Fruit fly (Drosophila melanogaster) whole organism, embryonic: ENCODE data around the gene rasp.
A peak's percentile ranks its signal among the peaks of the same experiment; 100 is the strongest.

Experiments
- Asciz ChIP-seq: fragments of 200-800 bp; sonication (Bioruptor generic); optimal IDR thresholded peaks from 2 replicates; lab custom pipeline; 2017; ENCODE audit warnings: missing biosample characterization, mild to moderate bottlenecking, missing genetic modification characterization, missing genetic modification reagents
- Bgb ChIP-seq: fragments of 200-800 bp; sonication (Bioruptor generic); IDR thresholded peaks from 2 replicates; pipeline ENCODE4 v1.3.6; 2022; ENCODE audit warnings: missing biosample characterization, missing genetic modification characterization; ENCODE audit not compliant: partially characterized antibody
- CG10209 ChIP-seq: fragments of 200-800 bp; sonication (Bioruptor generic); optimal IDR thresholded peaks from 3 replicates; lab custom pipeline; 2017; ENCODE audit warnings: missing biosample characterization, mild to moderate bottlenecking, missing genetic modification characterization, missing genetic modification reagents
- CG10543 ChIP-seq: fragments of 200-800 bp; sonication (Bioruptor generic); optimal IDR thresholded peaks from 3 replicates; lab custom pipeline; 2017; ENCODE audit warnings: missing biosample characterization, mild to moderate bottlenecking, missing genetic modification characterization, moderate library complexity
- CG10979 ChIP-seq: fragments of 200-800 bp; sonication (Bioruptor generic); optimal IDR thresholded peaks from 2 replicates; lab custom pipeline; 2018; ENCODE audit warnings: missing biosample characterization, mild to moderate bottlenecking, missing genetic modification characterization, moderate library complexity
- CG12744 ChIP-seq: fragments of 200-800 bp; sonication (Bioruptor generic); optimal IDR thresholded peaks from 2 replicates; lab custom pipeline; 2016; ENCODE audit warnings: missing biosample characterization, missing genetic modification characterization
- CG12769 ChIP-seq: fragments of 200-800 bp; sonication (Bioruptor generic); optimal IDR thresholded peaks from 2 replicates; lab custom pipeline; 2019; ENCODE audit warnings: missing biosample characterization, mild to moderate bottlenecking, missing genetic modification characterization, moderate library complexity
- CG17802 ChIP-seq: fragments of 200-800 bp; sonication (Bioruptor generic); optimal IDR thresholded peaks from 2 replicates; lab custom pipeline; 2018; ENCODE audit warnings: missing biosample characterization, mild to moderate bottlenecking, missing genetic modification characterization, moderate library complexity
- CG18599 ChIP-seq: fragments of 200-800 bp; sonication (Bioruptor generic); optimal IDR thresholded peaks from 3 replicates; lab custom pipeline; 2017; ENCODE audit warnings: missing biosample characterization, missing genetic modification characterization, mild to moderate bottlenecking, moderate library complexity, missing genetic modification reagents
- CG4328 ChIP-seq: fragments of 200-800 bp; sonication (Bioruptor generic); optimal IDR thresholded peaks from 3 replicates; lab custom pipeline; 2017; ENCODE audit warnings: missing biosample characterization, missing genetic modification reagents, missing genetic modification characterization
- CG6254 ChIP-seq: fragments of 200-800 bp; sonication (Bioruptor generic); optimal IDR thresholded peaks from 3 replicates; lab custom pipeline; 2017; ENCODE audit warnings: mild to moderate bottlenecking, missing biosample characterization, missing genetic modification reagents, missing genetic modification characterization
- CG6813 ChIP-seq: fragments of 200-800 bp; sonication (Bioruptor generic); optimal IDR thresholded peaks from 2 replicates; lab custom pipeline; 2017; ENCODE audit warnings: missing biosample characterization, missing genetic modification characterization, mild to moderate bottlenecking, moderate library complexity, missing genetic modification reagents
- CG7372 ChIP-seq: fragments of 200-800 bp; sonication (Bioruptor generic); IDR thresholded peaks from 2 replicates; pipeline ENCODE4 v1.3.6; 2022; ENCODE audit warnings: missing biosample characterization, missing genetic modification characterization
- CG7987 ChIP-seq: fragments of 200-800 bp; sonication (Bioruptor generic); optimal IDR thresholded peaks from 2 replicates; lab custom pipeline; 2018; ENCODE audit warnings: missing biosample characterization, mild to moderate bottlenecking, missing genetic modification characterization, moderate library complexity
- Dfd ChIP-seq, 2 experiments: fragments of >200 bp; optimal IDR thresholded peaks; 2 replicates each; lab custom pipeline; 2017; ENCODE audit warnings: missing biosample characterization in 2 of 2, missing genetic modification characterization in 2 of 2
- Fer1 ChIP-seq: fragments of 200-800 bp; sonication (Bioruptor generic); optimal IDR thresholded peaks from 2 replicates; lab custom pipeline; 2017; ENCODE audit warnings: missing biosample characterization, mild to moderate bottlenecking, missing genetic modification characterization
- HLH4C ChIP-seq: fragments of 200-800 bp; sonication (Bioruptor generic); IDR thresholded peaks from 3 replicates; pipeline ENCODE4 v1.3.6; 2022; ENCODE audit warnings: missing biosample characterization, missing genetic modification characterization; ENCODE audit not compliant: partially characterized antibody
- Hr78 ChIP-seq, 2 experiments: fragments of 200-800 bp in 1 of 2; fragments of >200 bp in 1 of 2; sonication (Bioruptor generic) in 1 of 2; optimal IDR thresholded peaks; 2 replicates each; lab custom pipeline; 2017 to 2019; ENCODE audit warnings: missing biosample characterization in 2 of 2, missing genetic modification characterization in 2 of 2, mild to moderate bottlenecking in 1 of 2, moderate library complexity in 1 of 2
- MTF-1 ChIP-seq: fragments of 200-800 bp; sonication (Bioruptor generic); optimal IDR thresholded peaks from 2 replicates; lab custom pipeline; 2018; ENCODE audit warnings: missing biosample characterization, mild to moderate bottlenecking, missing genetic modification characterization, borderline replicate concordance
- Med ChIP-seq: fragments of 200-800 bp; sonication (Bioruptor generic); peaks from one replicate; lab custom pipeline; 2016; ENCODE audit warnings: missing biosample characterization, missing genetic modification characterization, mild to moderate bottlenecking, inconsistent platforms, moderate library complexity
- Pdp1 ChIP-seq, 2 experiments: fragments of 200-800 bp; sonication (Bioruptor generic); optimal IDR thresholded peaks; 3 replicates each; lab custom pipeline; 2016; ENCODE audit warnings: missing biosample characterization in 2 of 2, missing genetic modification characterization in 2 of 2, mild to moderate bottlenecking in 1 of 2, moderate library complexity in 1 of 2
- Ptx1 ChIP-seq: fragments of 200-800 bp; sonication (Bioruptor generic); IDR thresholded peaks from 2 replicates; pipeline ENCODE4 v1.3.6; 2022; ENCODE audit warnings: missing biosample characterization, missing genetic modification characterization
- Scr ChIP-seq: fragments of 200-800 bp; sonication (Bioruptor generic); IDR thresholded peaks from 2 replicates; pipeline ENCODE4 v1.3.6; 2022; ENCODE audit warnings: missing biosample characterization, missing genetic modification characterization; ENCODE audit not compliant: partially characterized antibody
- abd-A ChIP-seq: fragments of 200-800 bp; sonication (Bioruptor generic); optimal IDR thresholded peaks from 3 replicates; lab custom pipeline; 2019; ENCODE audit warnings: missing biosample characterization, mild to moderate bottlenecking, missing genetic modification characterization, moderate library complexity
- amos ChIP-seq: fragments of 200-800 bp; sonication (Bioruptor generic); IDR thresholded peaks from 2 replicates; pipeline ENCODE4 v1.3.6; 2022; ENCODE audit warnings: missing biosample characterization, missing genetic modification characterization; ENCODE audit not compliant: partially characterized antibody
- ara ChIP-seq: fragments of 200-800 bp; sonication (Bioruptor generic); IDR thresholded peaks from 2 replicates; pipeline ENCODE4 v1.3.6; 2022; ENCODE audit warnings: missing biosample characterization, missing genetic modification characterization
- bbx ChIP-seq: fragments of 200-800 bp; sonication (Bioruptor generic); IDR thresholded peaks from 2 replicates; pipeline ENCODE4 v1.3.6; 2022; ENCODE audit warnings: missing biosample characterization, missing genetic modification characterization; ENCODE audit not compliant: partially characterized antibody
- chinmo ChIP-seq: fragments of 200-800 bp; sonication (Bioruptor generic); IDR thresholded peaks from 4 replicates; pipeline ENCODE4 v1.3.6; 2022; ENCODE audit warnings: missing biosample characterization, missing genetic modification characterization; ENCODE audit not compliant: partially characterized antibody
- ci ChIP-seq: fragments of 200-800 bp; sonication (Bioruptor generic); IDR thresholded peaks from 3 replicates; pipeline ENCODE4 v1.3.6; 2022; ENCODE audit warnings: missing biosample characterization, missing genetic modification characterization
- dmrt11E ChIP-seq: fragments of 200-800 bp; sonication (Bioruptor generic); optimal IDR thresholded peaks from 3 replicates; lab custom pipeline; 2018; ENCODE audit warnings: missing biosample characterization, mild to moderate bottlenecking, missing genetic modification characterization, moderate library complexity
- ftz-f1 ChIP-seq: fragments of 200-800 bp; sonication (Bioruptor generic); optimal IDR thresholded peaks from 2 replicates; lab custom pipeline; 2016; ENCODE audit warnings: missing biosample characterization, missing genetic modification characterization
- gem ChIP-seq: fragments of 200-800 bp; sonication (Bioruptor generic); optimal IDR thresholded peaks from 2 replicates; lab custom pipeline; 2019; ENCODE audit warnings: missing biosample characterization, mild to moderate bottlenecking, missing genetic modification characterization, moderate library complexity
- hkb ChIP-seq, 2 experiments: fragments of 200-800 bp in 1 of 2; fragments of >200 bp in 1 of 2; sonication (Bioruptor generic) in 1 of 2; IDR thresholded peaks in 1 of 2; optimal IDR thresholded peaks in 1 of 2; 2 replicates each; pipeline versions ENCODE4 v1.3.6 to Lab custom; 2017 to 2022; ENCODE audit warnings: missing biosample characterization in 1 of 2, missing genetic modification characterization in 1 of 2
- inv ChIP-seq: fragments of 200-800 bp; sonication (Bioruptor generic); IDR thresholded peaks from 2 replicates; pipeline ENCODE4 v1.3.6; 2022; ENCODE audit warnings: missing biosample characterization, missing genetic modification characterization; ENCODE audit not compliant: partially characterized antibody
- kni ChIP-seq: fragments of 200-800 bp; sonication (Bioruptor generic); optimal IDR thresholded peaks from 3 replicates; lab custom pipeline; 2017; ENCODE audit warnings: mild to moderate bottlenecking, missing biosample characterization, missing genetic modification reagents, missing genetic modification characterization
- lab ChIP-seq: fragments of 200-800 bp; sonication (Bioruptor generic); optimal IDR thresholded peaks from 3 replicates; lab custom pipeline; 2017; ENCODE audit warnings: missing biosample characterization, missing genetic modification characterization, mild to moderate bottlenecking, moderate library complexity, missing genetic modification reagents
- mirr ChIP-seq: fragments of 200-800 bp; sonication (Bioruptor generic); optimal IDR thresholded peaks from 3 replicates; lab custom pipeline; 2018; ENCODE audit warnings: missing biosample characterization, mild to moderate bottlenecking, missing genetic modification characterization
- pan ChIP-seq, 4 experiments: fragments of >200 bp in 3 of 4; fragments of 200-800 bp in 1 of 4; sonication (Bioruptor generic) in 1 of 4; optimal IDR thresholded peaks in 3 of 4; IDR thresholded peaks in 1 of 4; 2 replicates each; pipeline versions ENCODE4 v1.3.6 to Lab custom; 2017 to 2022; ENCODE audit warnings: missing biosample characterization in 2 of 4, missing genetic modification characterization in 2 of 4, mixed read lengths in 1 of 4
- sens ChIP-seq: fragments of 200-800 bp; sonication (Bioruptor generic); peaks from one replicate; lab custom pipeline; 2016; ENCODE audit warnings: missing biosample characterization, missing genetic modification characterization
- sisA ChIP-seq: fragments of 200-800 bp; sonication (Bioruptor generic); IDR thresholded peaks from 2 replicates; pipeline ENCODE4 v1.3.6; 2022; ENCODE audit warnings: missing biosample characterization, missing genetic modification characterization
- sr ChIP-seq: fragments of 200-800 bp; sonication (Bioruptor generic); IDR thresholded peaks from 3 replicates; pipeline ENCODE4 v1.3.6; 2022; ENCODE audit warnings: missing biosample characterization, missing genetic modification characterization
- sug ChIP-seq: fragments of 200-800 bp; optimal IDR thresholded peaks from 2 replicates; lab custom pipeline; 2019; ENCODE audit warnings: missing biosample characterization, mild to moderate bottlenecking, missing genetic modification characterization, moderate library complexity
- z ChIP-seq: fragments of 200-800 bp; sonication (Bioruptor generic); IDR thresholded peaks from 3 replicates; pipeline ENCODE4 v1.3.6; 2022; ENCODE audit warnings: missing biosample characterization, missing genetic modification characterization

Gene rasp

DNA sequence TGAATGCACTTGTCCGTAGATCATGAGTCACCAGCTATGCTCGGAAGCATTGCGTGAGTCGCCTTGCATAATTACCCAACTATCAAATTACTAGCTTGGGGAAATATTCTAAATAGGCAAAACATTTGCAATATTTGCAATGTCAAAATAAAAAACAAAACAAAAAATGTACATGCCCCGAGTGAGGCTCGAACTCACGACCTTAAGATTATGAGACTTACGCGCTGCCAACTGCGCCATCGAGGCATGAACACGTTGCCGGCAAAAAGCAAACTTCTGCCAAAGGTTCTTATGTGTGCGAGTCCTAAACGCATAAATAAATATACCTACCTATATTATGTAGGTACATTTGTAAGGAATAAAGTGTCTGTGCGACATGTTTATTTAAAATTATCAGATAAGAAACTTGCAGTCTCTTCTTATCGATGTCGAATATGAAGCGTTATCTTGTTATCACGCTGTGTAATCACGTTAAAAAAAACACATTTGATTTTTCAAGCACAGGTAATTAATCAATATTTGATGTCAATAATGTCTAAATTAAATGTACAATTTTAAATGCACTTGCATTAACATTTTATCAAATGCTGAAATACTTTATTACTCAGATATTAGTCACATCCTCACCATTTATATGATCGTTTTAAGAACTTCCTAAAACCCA is 40.1 kb upstream of the rasp start (continued):
- TF ChIP-seq Dfd (GFP tag; optimal IDR thresholded peaks at IDR 0.05; lab: Kevin White, UChicago) (no peak), bbx (GFP tag; lab: Robert Waterston, UW) (peak; percentile 48), Scr (GFP tag; lab: Robert Waterston, UW) (peak; percentile 53; the same call in 1 of the 2 replicates), amos (peak; percentile 66; the same call in 1 of the 2 replicates), abd-A (no peak), Pdp1 (GFP tag; optimal IDR thresholded peaks at IDR 0.05; lab: Kevin White, UChicago) (peak in 1 of 2 experiments; percentile 41), HLH4C (peak; percentile 24; the same call in 1 of the 3 replicates), sens (GFP tag; lab: Kevin White, UChicago) (peak; percentile 43), CG10209 (no peak), inv (GFP tag; lab: Robert Waterston, UW) (peak; percentile 10; the same call in 1 of the 2 replicates), Bgb (peak; percentile 72)

DNA sequence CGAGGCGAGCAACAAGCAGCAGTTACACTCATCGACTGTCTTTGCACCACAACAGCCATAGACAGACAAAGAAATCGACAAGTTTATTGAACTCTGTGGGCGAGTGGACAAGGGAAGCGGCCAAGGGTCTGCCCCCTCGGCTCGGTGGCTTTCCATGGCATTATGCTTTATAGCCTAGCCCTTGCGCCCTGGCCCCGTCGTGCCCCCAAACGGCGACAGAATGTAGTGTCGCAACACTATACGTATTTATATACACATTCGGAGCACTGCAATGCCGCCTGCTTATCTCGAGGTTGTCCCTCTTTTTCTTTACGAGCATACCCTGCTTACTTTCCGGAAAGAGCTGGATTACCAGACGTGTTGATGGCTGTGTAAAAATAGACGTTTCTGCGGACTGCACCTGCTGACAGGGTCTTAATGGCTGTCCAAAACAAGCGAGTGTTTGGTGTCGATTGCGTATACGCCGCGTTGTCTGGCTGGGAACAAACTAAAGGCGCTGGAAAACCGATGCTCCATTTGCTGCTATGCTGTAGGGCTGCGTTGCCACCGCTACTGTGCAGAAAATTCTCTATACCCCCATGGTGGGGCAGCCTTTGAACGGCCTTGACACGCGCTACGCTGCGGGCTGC is 39.2 kb upstream of the rasp start:
- TF ChIP-seq ci (GFP tag; lab: Robert Waterston, UW) (0 out of 3 replicates have a peak, but pooled peaks have one; percentile 28), CG12744 (GFP tag; lab: Kevin White, UChicago) (no peak), sens (GFP tag; lab: Kevin White, UChicago) (peak; percentile 53), sisA (GFP tag; lab: Robert Waterston, UW) (0 out of 2 replicates have a peak, but pooled peaks have one; percentile 4), chinmo (0 out of 4 replicates have a peak, but pooled peaks have one; percentile 42), CG17802 (tag; lab: Kevin White, UChicago) (peak; percentile 58), gem (tag; lab: Kevin White, UChicago) (peak; percentile 54), ftz-f1 (GFP tag; lab: Kevin White, UChicago) (peak; percentile 79), CG18599 (peak; percentile 18), CG10979 (tag; lab: Kevin White, UChicago) (peak; percentile 13), lab (GFP tag; lab: Kevin White, UChicago) (peak; percentile 11), Fer1 (peak; percentile 14), CG6254 (peak; percentile 6), ara (GFP tag; lab: Robert Waterston, UW) (0 out of 2 replicates have a peak, but pooled peaks have one; percentile 8), Asciz (no peak), hkb (optimal IDR thresholded peaks at IDR 0.05; lab: Kevin White, UChicago) (no peak), hkb (GFP tag; IDR thresholded peaks at IDR 0.05; lab: Robert Waterston, UW) (0 out of 2 replicates have a peak, but pooled peaks have one; percentile 18), Med (GFP tag; lab: Kevin White, UChicago) (peak; percentile 74), CG7987 (GFP tag; lab: Kevin White, UChicago) (no peak), CG4328 (GFP tag; lab: Kevin White, UChicago) (no peak), CG6813 (no peak), z (0 out of 3 replicates have a peak, but pooled peaks have one; percentile 12), pan (optimal IDR thresholded peaks at IDR 0.05; lab: Kevin White, UChicago) (no peak), pan (GFP tag; optimal IDR thresholded peaks at IDR 0.05 in 1 of 2, IDR thresholded peaks at IDR 0.05 in 1 of 2) (peak in 1 of 2 experiments; percentile 13), Hr78 (GFP tag; optimal IDR thresholded peaks at IDR 0.05; lab: Kevin White, UChicago) (peak in 1 of 2 experiments; percentile 94), CG10543 (GFP tag; lab: Kevin White, UChicago) (peak; percentile 40), CG7372 (peak; percentile 52), CG12769 (tag; lab: Kevin White, UChicago) (peak; percentile 57), mirr (GFP tag; lab: Kevin White, UChicago) (peak; percentile 6), dmrt11E (no peak), MTF-1 (peak; percentile 11), sr (GFP tag; lab: Robert Waterston, UW) (peak; percentile 66), Ptx1 (GFP tag; lab: Robert Waterston, UW) (peak; percentile 23; the same call in 1 of the 2 replicates), kni (peak; percentile 61), sug (peak; percentile 73)
